Fruit fly (Drosophila melanogaster): ENCODE results near the gene CG10657.

CG10657 gene

DNA sequence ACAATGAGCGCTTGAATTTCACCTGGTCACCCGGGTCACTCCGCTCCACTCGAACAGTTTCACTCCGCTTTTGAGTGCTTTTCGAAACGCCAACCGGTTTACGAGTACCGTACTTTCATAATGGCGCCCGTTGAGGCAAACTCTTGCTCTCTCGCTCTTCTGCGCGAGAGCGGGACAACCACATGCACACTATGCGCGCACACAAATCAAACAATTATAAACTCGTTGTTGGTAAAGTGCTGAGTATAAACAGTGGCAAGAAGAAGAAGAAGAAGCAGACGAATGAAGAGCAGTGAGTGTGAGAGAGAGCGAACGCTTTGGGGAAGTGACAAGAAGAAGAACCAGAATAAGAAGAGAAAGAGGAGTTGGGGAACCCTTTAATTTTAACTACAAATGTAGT lies 29.0 kb downstream of the CG10657 start, which contains the start of gene eyg (continued):
- peak; percentile 16 for TF ChIP-seq Sry-δ (GFP tag; optimal IDR thresholded peaks at IDR 0.05)
- TF ChIP-seq NC2β (GFP tag; optimal IDR thresholded peaks at IDR 0.05), result peak; percentile 37
- peak; percentile 25; the same call in 1 of the 3 replicates for TF ChIP-seq so (GFP tag; IDR thresholded peaks at IDR 0.05)
- peak; percentile 24 for TF ChIP-seq CG12942 (GFP tag; optimal IDR thresholded peaks at IDR 0.05)
- TF ChIP-seq slbo (GFP tag; IDR thresholded peaks at IDR 0.05), result 0 out of 2 replicates have a peak, but pooled peaks have one; percentile 20
- TF ChIP-seq dmrt11E (tag; optimal IDR thresholded peaks at IDR 0.05), result peak; percentile 19
- TF ChIP-seq CG18619 (GFP tag; optimal IDR thresholded peaks at IDR 0.05), result peak; percentile 16
- TF ChIP-seq CG13123 (GFP tag; optimal IDR thresholded peaks at IDR 0.05), result no peak
- TF ChIP-seq nerfin-2 (GFP tag; IDR thresholded peaks at IDR 0.05; ENCODE audit: partially characterized antibody), result 0 out of 2 replicates have a peak, but pooled peaks have one; percentile 45
- TF ChIP-seq gem (tag; optimal IDR thresholded peaks at IDR 0.05), result no peak
- TF ChIP-seq CG17912 (GFP tag; optimal IDR thresholded peaks at IDR 0.05), result peak; percentile 77
- peak; percentile 14 for TF ChIP-seq Fer3 (tag; optimal IDR thresholded peaks at IDR 0.05)
- no peak for TF ChIP-seq slou (GFP tag; optimal IDR thresholded peaks at IDR 0.05)
- TF ChIP-seq sqz (GFP tag; optimal IDR thresholded peaks at IDR 0.05), result no peak
- peak; percentile 55; the same call in 1 of the 2 replicates for TF ChIP-seq seq (GFP tag; IDR thresholded peaks at IDR 0.05)
- peak; percentile 47; the same call in 1 of the 2 replicates for TF ChIP-seq inv (GFP tag; IDR thresholded peaks at IDR 0.05; ENCODE audit: partially characterized antibody)
- peak; percentile 76 for TF ChIP-seq sens (GFP tag)
- TF ChIP-seq CG34224 (GFP tag; IDR thresholded peaks at IDR 0.05; ENCODE audit: partially characterized antibody), result peak; percentile 31; the same call in 1 of the 3 replicates
- peak; percentile 81 for TF ChIP-seq bbx (GFP tag; IDR thresholded peaks at IDR 0.05; ENCODE audit: partially characterized antibody)
- TF ChIP-seq Dfd (GFP tag; optimal IDR thresholded peaks at IDR 0.05), result no peak
- TF ChIP-seq sc (optimal IDR thresholded peaks at IDR 0.05), result no peak
- TF ChIP-seq sc (GFP tag; optimal IDR thresholded peaks at IDR 0.05), result no peak
- peak; percentile 26 for TF ChIP-seq Blimp-1 (GFP tag; optimal IDR thresholded peaks at IDR 0.05)
- peak; percentile 56 for TF ChIP-seq wek (GFP tag; optimal IDR thresholded peaks at IDR 0.05)
- no peak for TF ChIP-seq CG18599 (GFP tag; optimal IDR thresholded peaks at IDR 0.05)
- peak; percentile 61 for TF ChIP-seq CG5180 (GFP tag; optimal IDR thresholded peaks at IDR 0.05)
- TF ChIP-seq CG2875 (GFP tag; optimal IDR thresholded peaks at IDR 0.05), result no peak
- peak; percentile 5 for TF ChIP-seq nom (GFP tag; optimal IDR thresholded peaks at IDR 0.05)
- peak; percentile 30 for TF ChIP-seq shn (GFP tag; optimal IDR thresholded peaks at IDR 0.05)
- TF ChIP-seq tna (GFP tag; IDR thresholded peaks at IDR 0.05; ENCODE audit: partially characterized antibody), result peak; percentile 70
- TF ChIP-seq scrt (GFP tag; optimal IDR thresholded peaks at IDR 0.05), result no peak
- peak; percentile 2 for TF ChIP-seq ind (GFP tag; optimal IDR thresholded peaks at IDR 0.05)
- TF ChIP-seq fd102C (GFP tag; optimal IDR thresholded peaks at IDR 0.05), result peak; percentile 48
- peak; percentile 66 for TF ChIP-seq pros (GFP tag; optimal IDR thresholded peaks at IDR 0.05)
- TF ChIP-seq crol (GFP tag; IDR thresholded peaks at IDR 0.05), result peak; percentile 79
- peak in 1 of 3 experiments; percentile 76 for TF ChIP-seq Stat92E (GFP tag; optimal IDR thresholded peaks at IDR 0.05)
- peak; percentile 41; the same call in 2 of the 3 replicates for TF ChIP-seq CG14050 (GFP tag; IDR thresholded peaks at IDR 0.05)
- TF ChIP-seq ewg (GFP tag; optimal IDR thresholded peaks at IDR 0.05), result peak; percentile 97
- TF ChIP-seq pfk (GFP tag; optimal IDR thresholded peaks at IDR 0.05), result peak; percentile 43
- peak; percentile 94 for TF ChIP-seq Med (GFP tag)
- TF ChIP-seq HLHmδ (GFP tag; optimal IDR thresholded peaks at IDR 0.05), result peak; percentile 46
- TF ChIP-seq nmo (GFP tag; optimal IDR thresholded peaks at IDR 0.05), result peak; percentile 50
- TF ChIP-seq sd (tag; optimal IDR thresholded peaks at IDR 0.05), result no peak
- TF ChIP-seq Optix (GFP tag; IDR thresholded peaks at IDR 0.05), result no peak
- peak; percentile 15 for TF ChIP-seq CG16863 (GFP tag; optimal IDR thresholded peaks at IDR 0.05)
- peak; percentile 49 for TF ChIP-seq sug (tag; optimal IDR thresholded peaks at IDR 0.05)
- peak; percentile 86 for TF ChIP-seq CoRest (tag; optimal IDR thresholded peaks at IDR 0.05)
- no peak; the same call in 1 of the 2 replicates for TF ChIP-seq CG14014 (GFP tag; IDR thresholded peaks at IDR 0.05)
- no peak for TF ChIP-seq CG10565 (GFP tag; optimal IDR thresholded peaks at IDR 0.05)

Data from whole organism, embryonic.